Fruit fly (Drosophila melanogaster) whole organism, embryonic: ENCODE measurements around the gene tj.

Experiments
- Asciz ChIP-seq: fragments of 200-800 bp; sonication (Bioruptor generic); optimal IDR thresholded peaks from 2 replicates; lab custom pipeline; 2017; ENCODE audit warnings: missing biosample characterization, mild to moderate bottlenecking, missing genetic modification characterization, missing genetic modification reagents
- Awh ChIP-seq: fragments of 200-800 bp; sonication (Bioruptor generic); IDR thresholded peaks from 2 replicates; pipeline ENCODE4, ENCODE4 v1.3.6; 2022; ENCODE audit warnings: missing biosample characterization, missing genetic modification characterization
- C15 ChIP-seq: fragments of 200-800 bp; sonication (Bioruptor generic); IDR thresholded peaks from 3 replicates; pipeline ENCODE4 v1.3.6; 2022; ENCODE audit warnings: missing biosample characterization, missing genetic modification characterization
- CG10366 ChIP-seq: fragments of 200-800 bp; sonication (Bioruptor generic); IDR thresholded peaks from 2 replicates; pipeline ENCODE4 v1.3.6; 2022; ENCODE audit warnings: missing biosample characterization, missing genetic modification characterization
- CG11723 ChIP-seq: fragments of 200-800 bp; sonication (Bioruptor generic); optimal IDR thresholded peaks from 2 replicates; lab custom pipeline; 2017; ENCODE audit warnings: missing biosample characterization, mild to moderate bottlenecking, missing genetic modification characterization
- CG13123 ChIP-seq: fragments of 200-800 bp; sonication (Bioruptor generic); optimal IDR thresholded peaks from 2 replicates; lab custom pipeline; 2016; ENCODE audit warnings: missing biosample characterization, missing genetic modification characterization
- CG15011 ChIP-seq: fragments of 200-800 bp; sonication (Bioruptor generic); optimal IDR thresholded peaks from 3 replicates; lab custom pipeline; 2018; ENCODE audit warnings: missing biosample characterization, mild to moderate bottlenecking, missing genetic modification characterization
- CG17186 ChIP-seq: fragments of 200-800 bp; sonication (Bioruptor generic); optimal IDR thresholded peaks from 3 replicates; lab custom pipeline; 2017; ENCODE audit warnings: missing biosample characterization, missing genetic modification reagents, missing genetic modification characterization
- CG1832 ChIP-seq: fragments of 200-800 bp; sonication (Bioruptor generic); optimal IDR thresholded peaks from 2 replicates; lab custom pipeline; 2017; ENCODE audit warnings: missing biosample characterization, mild to moderate bottlenecking, missing genetic modification characterization, inconsistent platforms
- CG18764 ChIP-seq: fragments of 200-800 bp; sonication (Bioruptor generic); optimal IDR thresholded peaks from 3 replicates; lab custom pipeline; 2016; ENCODE audit warnings: missing biosample characterization, missing genetic modification characterization
- CG2712 ChIP-seq: fragments of 200-800 bp; optimal IDR thresholded peaks from 3 replicates; lab custom pipeline; 2019; ENCODE audit warnings: missing biosample characterization, mild to moderate bottlenecking, missing genetic modification characterization, moderate library complexity
- CG3065 ChIP-seq: fragments of 200-800 bp; sonication (Bioruptor generic); optimal IDR thresholded peaks from 2 replicates; lab custom pipeline; 2016; ENCODE audit warnings: missing biosample characterization, missing genetic modification characterization
- CG31224 ChIP-seq: fragments of 200-800 bp; sonication (Bioruptor generic); IDR thresholded peaks from 2 replicates; pipeline ENCODE4 v1.3.6; 2022; ENCODE audit warnings: missing biosample characterization, missing genetic modification characterization
- CG3726 ChIP-seq: fragments of 200-800 bp; sonication (Bioruptor generic); IDR thresholded peaks from 3 replicates; pipeline ENCODE4, ENCODE4 v1.3.6; 2022; ENCODE audit warnings: missing biosample characterization, missing genetic modification characterization
- CG4282 ChIP-seq: fragments of 200-800 bp; sonication (Bioruptor generic); optimal IDR thresholded peaks from 2 replicates; lab custom pipeline; 2016; ENCODE audit warnings: missing biosample characterization, missing genetic modification characterization
- CG6765 ChIP-seq: fragments of 200-800 bp; sonication (Bioruptor generic); optimal IDR thresholded peaks from 3 replicates; lab custom pipeline; 2017; ENCODE audit warnings: missing biosample characterization, mild to moderate bottlenecking, missing genetic modification characterization
- CG7372 ChIP-seq: fragments of 200-800 bp; sonication (Bioruptor generic); IDR thresholded peaks from 2 replicates; pipeline ENCODE4 v1.3.6; 2022; ENCODE audit warnings: missing biosample characterization, missing genetic modification characterization
- CG7745 ChIP-seq: fragments of 200-800 bp; sonication (Bioruptor generic); optimal IDR thresholded peaks from 2 replicates; lab custom pipeline; 2018; ENCODE audit warnings: missing biosample characterization, mild to moderate bottlenecking, missing genetic modification characterization, moderate library complexity
- CG7928 ChIP-seq: fragments of 200-800 bp; sonication (Bioruptor generic); optimal IDR thresholded peaks from 2 replicates; lab custom pipeline; 2017; ENCODE audit warnings: missing biosample characterization, mild to moderate bottlenecking, missing genetic modification characterization
- CHES-1-like ChIP-seq: fragments of 200-800 bp; sonication (Bioruptor generic); optimal IDR thresholded peaks from 2 replicates; lab custom pipeline; 2016; ENCODE audit warnings: missing biosample characterization, missing genetic modification characterization
- D ChIP-seq, 2 experiments: fragments of 200-800 bp in 1 of 2; fragments of >200 bp in 1 of 2; sonication (Bioruptor generic) in 1 of 2; optimal IDR thresholded peaks; 2 replicates in 1 of 2; 3 replicates in 1 of 2; lab custom pipeline; 2017; ENCODE audit warnings: mild to moderate bottlenecking in 1 of 2, missing biosample characterization in 1 of 2, missing genetic modification characterization in 1 of 2, missing genetic modification reagents in 1 of 2
- Dek ChIP-seq: fragments of 200-800 bp; sonication (Bioruptor generic); optimal IDR thresholded peaks from 3 replicates; lab custom pipeline; 2019; ENCODE audit warnings: missing biosample characterization, mild to moderate bottlenecking, missing genetic modification characterization, moderate library complexity
- Dfd ChIP-seq, 2 experiments: fragments of >200 bp; optimal IDR thresholded peaks; 2 replicates each; lab custom pipeline; 2017; ENCODE audit warnings: missing biosample characterization in 2 of 2, missing genetic modification characterization in 2 of 2
- Gsc ChIP-seq: fragments of 200-800 bp; sonication (Bioruptor generic); IDR thresholded peaks from 2 replicates; pipeline ENCODE4 v1.3.6; 2022; ENCODE audit warnings: missing biosample characterization, missing genetic modification characterization
- H15 ChIP-seq: fragments of 200-800 bp; sonication (Bioruptor generic); IDR thresholded peaks from 3 replicates; pipeline ENCODE4 v1.3.6; 2022; ENCODE audit warnings: missing biosample characterization, missing genetic modification characterization
- HLHmδ ChIP-seq: fragments of 200-800 bp; sonication (Bioruptor generic); optimal IDR thresholded peaks from 2 replicates; lab custom pipeline; 2018; ENCODE audit warnings: missing biosample characterization, mild to moderate bottlenecking, missing genetic modification characterization, moderate library complexity
- Hsf ChIP-seq: fragments of 200-800 bp; sonication (Bioruptor generic); optimal IDR thresholded peaks from 3 replicates; lab custom pipeline; 2016; ENCODE audit warnings: missing biosample characterization, missing genetic modification characterization
- MESR4 ChIP-seq: fragments of 200-800 bp; sonication (Bioruptor generic); optimal IDR thresholded peaks from 2 replicates; lab custom pipeline; 2018; ENCODE audit warnings: missing biosample characterization, mild to moderate bottlenecking, missing genetic modification characterization, moderate library complexity
- Mrtf ChIP-seq: fragments of 200-800 bp; sonication (Bioruptor generic); IDR thresholded peaks from 3 replicates; pipeline ENCODE4 v1.3.6; 2022; ENCODE audit warnings: missing biosample characterization, missing genetic modification characterization
- PHDP ChIP-seq: fragments of 200-800 bp; sonication (Bioruptor generic); optimal IDR thresholded peaks from 3 replicates; lab custom pipeline; 2018; ENCODE audit warnings: missing biosample characterization, mild to moderate bottlenecking, missing genetic modification characterization, moderate library complexity
- Taf1 ChIP-seq: fragments of 200-800 bp; sonication (Bioruptor generic); IDR thresholded peaks from 2 replicates; pipeline ENCODE4 v1.3.6; 2022; ENCODE audit warnings: missing biosample characterization, missing genetic modification characterization
- al ChIP-seq: fragments of 200-800 bp; sonication (Bioruptor generic); IDR thresholded peaks from 2 replicates; pipeline ENCODE4 v1.3.6; 2022; ENCODE audit warnings: missing biosample characterization, missing genetic modification characterization
- ato ChIP-seq: fragments of 200-800 bp; sonication (Bioruptor generic); IDR thresholded peaks from 2 replicates; pipeline ENCODE4 v1.3.6; 2022; ENCODE audit warnings: missing biosample characterization, missing genetic modification characterization; ENCODE audit not compliant: partially characterized antibody
- bbx ChIP-seq: fragments of 200-800 bp; sonication (Bioruptor generic); IDR thresholded peaks from 2 replicates; pipeline ENCODE4 v1.3.6; 2022; ENCODE audit warnings: missing biosample characterization, missing genetic modification characterization; ENCODE audit not compliant: partially characterized antibody
- chn ChIP-seq: fragments of 200-800 bp; sonication (Bioruptor generic); optimal IDR thresholded peaks from 2 replicates; lab custom pipeline; 2016; ENCODE audit warnings: missing biosample characterization, missing genetic modification characterization
- da ChIP-seq: fragments of 200-800 bp; sonication (Bioruptor generic); optimal IDR thresholded peaks from 2 replicates; lab custom pipeline; 2016; ENCODE audit warnings: missing biosample characterization, missing genetic modification characterization
- dimm ChIP-seq: fragments of 200-800 bp; sonication (Bioruptor generic); IDR thresholded peaks from 2 replicates; pipeline ENCODE4 v1.3.6; 2022; ENCODE audit warnings: missing biosample characterization, missing genetic modification characterization
- disco-r ChIP-seq: fragments of 200-800 bp; sonication (Bioruptor generic); optimal IDR thresholded peaks from 2 replicates; lab custom pipeline; 2016; ENCODE audit warnings: missing biosample characterization, missing genetic modification characterization
- dpn ChIP-seq, 2 experiments: fragments of 200-800 bp; sonication (Bioruptor generic); optimal IDR thresholded peaks; 3 replicates each; lab custom pipeline; 2016; ENCODE audit warnings: missing biosample characterization in 2 of 2, missing genetic modification characterization in 2 of 2
- ewg ChIP-seq: fragments of 200-800 bp; sonication (Bioruptor generic); optimal IDR thresholded peaks from 3 replicates; lab custom pipeline; 2017; ENCODE audit warnings: mild to moderate bottlenecking, missing biosample characterization, missing genetic modification reagents, missing genetic modification characterization
- exex ChIP-seq: fragments of 200-800 bp; sonication (Bioruptor generic); optimal IDR thresholded peaks from 4 replicates; lab custom pipeline; 2018; ENCODE audit warnings: missing biosample characterization, mild to moderate bottlenecking, missing genetic modification characterization, moderate library complexity
- gsb ChIP-seq: fragments of 200-800 bp; sonication (Bioruptor generic); IDR thresholded peaks from 2 replicates; pipeline ENCODE4 v1.3.6; 2022; ENCODE audit warnings: missing biosample characterization, missing genetic modification characterization
- insv ChIP-seq, 2 experiments: fragments of 200-800 bp; sonication (Bioruptor generic); optimal IDR thresholded peaks; 3 replicates each; lab custom pipeline; 2016 to 2018; ENCODE audit warnings: missing biosample characterization in 2 of 2, missing genetic modification characterization in 2 of 2
- inv ChIP-seq: fragments of 200-800 bp; sonication (Bioruptor generic); IDR thresholded peaks from 2 replicates; pipeline ENCODE4 v1.3.6; 2022; ENCODE audit warnings: missing biosample characterization, missing genetic modification characterization; ENCODE audit not compliant: partially characterized antibody
- lov ChIP-seq, 2 experiments: fragments of 200-800 bp in 1 of 2; fragments of >200 bp in 1 of 2; sonication (Bioruptor generic) in 1 of 2; IDR thresholded peaks in 1 of 2; optimal IDR thresholded peaks in 1 of 2; 2 replicates in 1 of 2; 3 replicates in 1 of 2; pipeline versions ENCODE4 v1.3.6 to Lab custom; 2017 to 2022; ENCODE audit warnings: missing biosample characterization in 1 of 2, missing genetic modification characterization in 1 of 2
- pan ChIP-seq, 4 experiments: fragments of >200 bp in 3 of 4; fragments of 200-800 bp in 1 of 4; sonication (Bioruptor generic) in 1 of 4; optimal IDR thresholded peaks in 3 of 4; IDR thresholded peaks in 1 of 4; 2 replicates each; pipeline versions ENCODE4 v1.3.6 to Lab custom; 2017 to 2022; ENCODE audit warnings: missing biosample characterization in 2 of 4, missing genetic modification characterization in 2 of 4, mixed read lengths in 1 of 4
- stc ChIP-seq: fragments of 200-800 bp; sonication (Bioruptor generic); IDR thresholded peaks from 2 replicates; pipeline ENCODE4 v1.3.6; 2022; ENCODE audit warnings: missing biosample characterization, missing genetic modification characterization
- unc-4 ChIP-seq: fragments of 200-800 bp; sonication (Bioruptor generic); IDR thresholded peaks from 2 replicates; pipeline ENCODE4 v1.3.6; 2022; ENCODE audit warnings: missing biosample characterization, missing genetic modification characterization; ENCODE audit not compliant: partially characterized antibody

tj gene

dm6 chr2L:19425765-19426329 lies 38.2 kb upstream of the tj start (continued):
- TF ChIP-seq CG2712 (tag; lab: Kevin White, UChicago): peak; percentile 82
- TF ChIP-seq CG31224 (GFP tag; lab: Robert Waterston, UW): peak; percentile 38; the same call in 1 of the 2 replicates
- TF ChIP-seq exex (tag; lab: Kevin White, UChicago): peak; percentile 68
- no peak for TF ChIP-seq CG17186 (GFP tag; lab: Kevin White, UChicago)
- peak; percentile 32 for TF ChIP-seq Asciz (GFP tag; lab: Kevin White, UChicago)
- no peak for TF ChIP-seq HLHmδ
- TF ChIP-seq Mrtf (GFP tag; lab: Robert Waterston, UW): 0 out of 3 replicates have a peak, but pooled peaks have one; percentile 32
- TF ChIP-seq ewg (GFP tag; lab: Kevin White, UChicago): peak; percentile 10
- TF ChIP-seq CG7745 (tag; lab: Kevin White, UChicago): peak; percentile 95
- TF ChIP-seq ato (GFP tag; lab: Robert Waterston, UW): no peak
- TF ChIP-seq MESR4 (GFP tag; lab: Kevin White, UChicago): no peak
- TF ChIP-seq CG4282: peak; percentile 34
- peak; percentile 53 for TF ChIP-seq CG10366 (GFP tag; lab: Robert Waterston, UW)
- TF ChIP-seq CG15011 (GFP tag; lab: Kevin White, UChicago): peak; percentile 49
- TF ChIP-seq gsb (GFP tag; lab: Robert Waterston, UW): no peak
- TF ChIP-seq dpn (GFP tag; optimal IDR thresholded peaks at IDR 0.05; lab: Kevin White, UChicago): peak; percentile 58 to 64
- no peak for TF ChIP-seq unc-4
- TF ChIP-seq CG6765 (GFP tag; lab: Kevin White, UChicago): peak; percentile 44
- TF ChIP-seq CG7372: peak; percentile 30; the same call in 1 of the 2 replicates
- no peak for TF ChIP-seq lov (optimal IDR thresholded peaks at IDR 0.05; lab: Kevin White, UChicago)
- peak; percentile 72; the same call in 2 of the 3 replicates for TF ChIP-seq lov (GFP tag; IDR thresholded peaks at IDR 0.05; lab: Robert Waterston, UW)
- TF ChIP-seq dimm: no peak
- no peak for TF ChIP-seq inv (GFP tag; lab: Robert Waterston, UW)
- TF ChIP-seq CG3726 (GFP tag; lab: Robert Waterston, UW): peak; percentile 71; the same call in 1 of the 3 replicates
- no peak for TF ChIP-seq CG1832 (GFP tag; lab: Kevin White, UChicago)
- TF ChIP-seq C15 (GFP tag; lab: Robert Waterston, UW): no peak
- peak; percentile 49 for TF ChIP-seq CG18764 (GFP tag; lab: Kevin White, UChicago)
- no peak for TF ChIP-seq pan (optimal IDR thresholded peaks at IDR 0.05; lab: Kevin White, UChicago)
- TF ChIP-seq pan (GFP tag; optimal IDR thresholded peaks at IDR 0.05 in 1 of 2, IDR thresholded peaks at IDR 0.05 in 1 of 2): peak in 1 of 2 experiments; percentile 79
- no peak for TF ChIP-seq Dfd (GFP tag; optimal IDR thresholded peaks at IDR 0.05; lab: Kevin White, UChicago)
- peak; percentile 49 for TF ChIP-seq CG11723
- TF ChIP-seq H15 (GFP tag; lab: Robert Waterston, UW): peak; percentile 38; the same call in 1 of the 3 replicates
- TF ChIP-seq CHES-1-like (GFP tag; lab: Kevin White, UChicago): peak; percentile 29
- TF ChIP-seq Taf1: peak; percentile 55
- TF ChIP-seq PHDP (tag; lab: Kevin White, UChicago): peak; percentile 76
- TF ChIP-seq CG3065: no peak
- TF ChIP-seq da (GFP tag; lab: Kevin White, UChicago): no peak
- no peak for TF ChIP-seq Gsc (GFP tag; lab: Robert Waterston, UW)
- no peak for TF ChIP-seq D (optimal IDR thresholded peaks at IDR 0.05; lab: Kevin White, UChicago)
- peak; percentile 68 for TF ChIP-seq D (GFP tag; optimal IDR thresholded peaks at IDR 0.05; lab: Kevin White, UChicago)
- peak; percentile 62 for TF ChIP-seq Dek
- peak; percentile 37 for TF ChIP-seq chn
- no peak for TF ChIP-seq CG7928 (GFP tag; lab: Kevin White, UChicago)
- peak; percentile 87 to 93 for TF ChIP-seq insv (GFP tag; optimal IDR thresholded peaks at IDR 0.05; lab: Kevin White, UChicago)
- no peak for TF ChIP-seq disco-r (GFP tag; lab: Kevin White, UChicago)
- no peak for TF ChIP-seq CG13123
- TF ChIP-seq al (GFP tag; lab: Robert Waterston, UW): peak; percentile 47
- no peak for TF ChIP-seq bbx (GFP tag; lab: Robert Waterston, UW)
- TF ChIP-seq stc (GFP tag; lab: Robert Waterston, UW): peak; percentile 52; the same call in 1 of the 2 replicates
- TF ChIP-seq Hsf (GFP tag; lab: Kevin White, UChicago): peak; percentile 68
- TF ChIP-seq Awh: peak; percentile 81
